Fruit fly (Drosophila melanogaster) whole organism: ENCODE results near the gene CG31704.

Source experiments
- Dll ChIP-seq: fragments of >200 bp; optimal IDR thresholded peaks from 2 replicates; lab custom pipeline; 2017
- usp ChIP-seq: fragments of >200 bp; optimal IDR thresholded peaks from 2 replicates; lab custom pipeline; 2017; ENCODE audit warnings: missing biosample characterization, missing genetic modification characterization, mixed read lengths

DNA sequence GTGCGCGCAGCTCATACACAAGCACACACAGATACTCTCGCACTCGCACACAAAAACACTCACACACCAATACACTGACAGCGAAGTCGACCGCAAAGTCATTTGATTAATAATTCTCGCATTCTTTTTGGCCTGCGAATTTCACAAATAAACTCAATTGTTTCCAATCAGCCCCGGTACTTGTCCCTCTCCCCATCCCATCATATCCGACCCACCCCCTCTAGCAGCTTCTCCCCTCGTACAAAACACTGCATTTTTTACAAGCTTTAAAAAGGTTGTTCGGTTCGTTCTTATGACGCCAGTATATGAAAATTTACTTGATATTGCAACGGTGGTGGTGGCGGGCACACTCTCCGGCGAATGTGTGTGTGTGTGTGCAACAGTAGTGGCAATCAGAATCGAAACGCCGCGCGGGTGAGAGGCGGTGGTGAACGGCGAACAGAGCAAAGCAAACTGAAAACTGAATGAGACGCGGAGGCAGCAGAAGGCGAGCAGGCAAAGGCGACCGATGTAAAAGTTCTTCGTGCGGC lies 32.7 kb upstream of the CG31704 start:
- no peak for TF ChIP-seq usp
- peak; percentile 70 for TF ChIP-seq Dll (lab: Kevin White, UChicago)
